Worm (Caenorhabditis elegans) whole organism, L3 larva: ENCODE data around the gene iglr-2.

ENCODE experiments used
- R02D3.7 ChIP-seq: fragments of 150-350 bp; optimal IDR thresholded peaks from 2 replicates; lab custom pipeline; 2014; ENCODE audit warnings: missing biosample characterization, missing genetic modification characterization
- elt-3 ChIP-seq, 3 experiments: fragments of 150-350 bp in 1 of 3; sonication (generic microtip) in 2 of 3; optimal IDR thresholded peaks; 2 replicates in 2 of 3; 4 replicates in 1 of 3; lab custom pipeline; 2014 to 2017; ENCODE audit warnings: missing biosample characterization in 3 of 3, missing genetic modification characterization in 3 of 3
- nfya-1 ChIP-seq: sonication (generic microtip); optimal IDR thresholded peaks from 2 replicates; lab custom pipeline; 2017; ENCODE audit warnings: missing genetic modification characterization, mild to moderate bottlenecking, missing compliant biosample characterization, antibody characterized with exemption, moderate library complexity; ENCODE audit not compliant: insufficient read depth
- nhr-12 ChIP-seq: fragments of 150-350 bp; optimal IDR thresholded peaks from 2 replicates; lab custom pipeline; 2014; ENCODE audit warnings: missing biosample characterization, missing genetic modification characterization
- nhr-23 ChIP-seq: fragments of 150-350 bp; optimal IDR thresholded peaks from 2 replicates; lab custom pipeline; 2014; ENCODE audit warnings: missing biosample characterization, missing genetic modification reagents, missing genetic modification characterization
- nhr-237 ChIP-seq: fragments of 150-350 bp; optimal IDR thresholded peaks from 2 replicates; lab custom pipeline; 2014; ENCODE audit warnings: missing biosample characterization, missing genetic modification characterization
- pha-4 ChIP-seq: fragments of 150-350 bp; optimal IDR thresholded peaks from 2 replicates; lab custom pipeline; 2014; ENCODE audit warnings: missing biosample characterization, missing genetic modification reagents, missing genetic modification characterization
- unc-39 ChIP-seq: sonication (generic microtip); optimal IDR thresholded peaks from 4 replicates; lab custom pipeline; 2017; ENCODE audit warnings: missing biosample characterization, missing genetic modification characterization

ce11 chrIII:8320183-8320582, 10.9 kb downstream of the iglr-2 start, which contains the start of gene F10E9.10:
- no peak for TF ChIP-seq elt-3 (tag; optimal IDR thresholded peaks at IDR 0.05; lab: Kevin White, UChicago)
- TF ChIP-seq pha-4: no peak
- no peak for TF ChIP-seq nhr-12 (tag; lab: Kevin White, UChicago)
- no peak for TF ChIP-seq unc-39 (tag; lab: Kevin White, UChicago)
- no peak for TF ChIP-seq nhr-237 (tag; lab: Kevin White, UChicago)
- TF ChIP-seq nfya-1: no peak
- TF ChIP-seq nhr-23 (tag; lab: Kevin White, UChicago): no peak
- TF ChIP-seq R02D3.7 (tag; lab: Kevin White, UChicago): no peak
